Worm (Caenorhabditis elegans): ENCODE measurements around the gene plst-1.
"Not testable (repeated sequence)": the region's sequence is repeated elsewhere in the genome, so short reads cannot be mapped to it uniquely, and the experiment has no call there.

Gene plst-1

ce11 chrIV:1340788-1341187 is 51.4 kb downstream of the plst-1 start, which contains the start of gene F58F6.6:
Gene F58F6.6, plus strand, starts transcription at chrIV:1341088.
- TF ChIP-seq aly-1 (tag; optimal IDR thresholded peaks at IDR 0.05); tbx-37 (GFP tag; conservative IDR thresholded peaks at IDR 0.05); ceh-13 (GFP tag; optimal IDR thresholded peaks at IDR 0.05): not testable (repeated sequence)

DNA sequence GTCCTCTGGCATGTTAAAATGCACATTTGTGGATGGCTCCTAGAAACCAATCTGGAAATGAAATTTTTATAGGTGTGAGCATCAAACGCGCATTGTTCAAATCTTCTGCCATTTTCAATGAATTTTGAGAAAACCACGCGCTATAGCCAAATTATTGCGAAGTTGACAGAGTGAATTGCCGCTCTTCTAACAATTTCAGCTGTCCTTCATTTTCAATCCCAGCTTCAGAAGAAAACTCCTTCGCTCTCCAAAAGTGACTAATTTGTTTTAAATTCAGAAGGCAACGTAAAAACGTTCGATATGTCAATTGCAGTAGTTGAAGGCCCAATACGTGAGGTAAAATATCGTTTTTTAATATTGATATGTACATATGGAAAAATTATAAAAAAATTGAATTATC is 54.0 kb downstream of the plst-1 start, which contains the start of gene F58F6.5:
F58F6.5 (plus strand) TSS at position 301 of the 400 bp plus-strand sequence.
- TF ChIP-seq ama-1 (optimal IDR thresholded peaks at IDR 0.05); hmbx-1 (tag; optimal IDR thresholded peaks at IDR 0.05); pes-1 (GFP tag; IDR thresholded peaks at IDR 0.05): not testable (repeated sequence)

Data from whole organism, early embryonic.